Fruit fly (Drosophila melanogaster): ENCODE measurements around the gene Tektin-C.
A peak's percentile ranks its signal among the peaks of the same experiment; 100 is the strongest.

Gene Tektin-C

DNA sequence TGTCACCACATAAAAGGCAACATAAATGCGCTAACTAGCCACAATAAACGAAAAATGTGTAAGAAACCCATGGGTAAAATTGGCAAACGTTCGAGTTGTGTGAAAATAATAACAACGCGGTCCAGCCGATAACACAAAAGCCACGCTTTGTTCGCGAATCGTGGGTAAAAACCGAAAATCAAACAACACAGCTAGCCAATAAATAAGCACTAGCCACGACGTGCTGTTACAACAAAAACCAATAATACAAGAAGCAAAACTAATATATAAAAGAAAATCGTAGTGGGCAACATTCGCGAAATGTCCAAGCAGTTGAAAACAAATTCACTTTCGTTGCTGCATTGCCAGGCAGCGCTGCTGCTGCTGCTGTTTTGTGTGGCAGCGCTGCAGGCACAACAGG lies 6.4 kb upstream of the Tektin-C start, which contains the start of gene CG42272:
CG42272 (plus strand) TSS at position 301 of the 400 bp plus-strand sequence.
- TF ChIP-seq D1 (tag; optimal IDR thresholded peaks at IDR 0.05) (no peak), CG13204 (GFP tag; optimal IDR thresholded peaks at IDR 0.05) (no peak), fd96Ca (GFP tag; IDR thresholded peaks at IDR 0.05) (no peak)

DNA sequence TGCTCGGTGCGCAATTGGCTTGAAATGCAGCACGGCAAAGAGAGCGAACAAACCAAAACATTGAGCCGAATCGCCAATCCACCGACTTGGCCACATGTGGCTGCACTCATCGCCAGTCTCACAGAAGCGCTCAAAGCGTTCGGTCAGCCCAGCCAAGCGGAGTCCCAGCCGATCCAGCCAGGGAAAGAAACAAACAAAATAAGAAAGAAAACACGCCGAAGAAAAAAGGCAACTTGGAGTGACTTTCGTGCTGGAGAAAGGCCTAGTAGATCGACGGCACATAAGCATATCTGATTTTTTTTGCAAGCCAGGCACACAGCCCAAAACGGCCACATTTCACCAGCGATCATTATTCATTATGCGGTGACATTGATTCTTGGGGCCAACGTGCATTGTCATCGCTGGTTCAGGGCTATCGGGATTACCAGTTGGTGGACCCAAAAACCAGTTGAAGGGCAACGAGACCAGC lies 5.8 kb upstream of the Tektin-C start:
- TF ChIP-seq CG12605 (GFP tag; IDR thresholded peaks at IDR 0.05): peak; percentile 32; the same call in 1 of the 2 replicates
- TF ChIP-seq CG14655 (GFP tag; optimal IDR thresholded peaks at IDR 0.05): no peak
- peak; percentile 84 for TF ChIP-seq CG4496 (GFP tag; IDR thresholded peaks at IDR 0.05)
- 0 out of 2 replicates have a peak, but pooled peaks have one; percentile 20 for TF ChIP-seq CG10348 (GFP tag; IDR thresholded peaks at IDR 0.05)
- TF ChIP-seq EcR (GFP tag; optimal IDR thresholded peaks at IDR 0.05): peak; percentile 89
- no peak for TF ChIP-seq fd96Ca (GFP tag; IDR thresholded peaks at IDR 0.05)
- peak; percentile 46; the same call in 1 of the 2 replicates for TF ChIP-seq Ets98B (GFP tag; IDR thresholded peaks at IDR 0.05)
- peak; percentile 15 for TF ChIP-seq gl (tag; optimal IDR thresholded peaks at IDR 0.05)
- TF ChIP-seq CG32121 (GFP tag; IDR thresholded peaks at IDR 0.05): 0 out of 2 replicates have a peak, but pooled peaks have one; percentile 17

DNA sequence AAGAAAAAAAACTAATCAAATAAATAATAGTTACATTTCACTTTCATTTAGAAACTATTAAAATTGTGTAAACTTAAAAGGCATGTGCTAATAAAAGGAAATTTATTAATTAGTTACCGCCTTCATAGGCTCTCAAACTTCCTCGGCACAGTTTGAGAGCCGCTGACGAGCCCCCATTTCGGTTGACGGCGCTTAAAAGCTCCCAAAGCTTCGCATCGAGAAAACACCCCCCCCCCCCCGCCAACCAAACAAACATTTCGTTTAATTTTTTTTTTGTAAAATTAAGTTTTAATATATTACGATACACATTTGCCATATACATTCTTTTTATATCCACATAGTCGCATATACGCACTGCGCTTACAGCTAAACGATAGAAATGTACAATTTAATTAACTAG lies 931 bp upstream of the Tektin-C start:
- TF ChIP-seq CG15710 (tag; optimal IDR thresholded peaks at IDR 0.05) (no peak), Snoo (tag; optimal IDR thresholded peaks at IDR 0.05) (no peak), CG32121 (GFP tag; IDR thresholded peaks at IDR 0.05) (no peak), EcR (GFP tag; optimal IDR thresholded peaks at IDR 0.05) (no peak), CG13204 (GFP tag; optimal IDR thresholded peaks at IDR 0.05) (no peak), Pif1A (GFP tag; optimal IDR thresholded peaks at IDR 0.05) (no peak), CG8301 (tag; optimal IDR thresholded peaks at IDR 0.05) (no peak), CG12605 (GFP tag; IDR thresholded peaks at IDR 0.05) (no peak), Ets98B (GFP tag; IDR thresholded peaks at IDR 0.05) (no peak), fd96Ca (GFP tag; IDR thresholded peaks at IDR 0.05) (no peak), CG34367 (tag; optimal IDR thresholded peaks at IDR 0.05) (no peak), CG8159 (tag; optimal IDR thresholded peaks at IDR 0.05) (no peak), Pif1B (GFP tag; optimal IDR thresholded peaks at IDR 0.05) (no peak), CG14655 (GFP tag; optimal IDR thresholded peaks at IDR 0.05) (no peak), D1 (tag; optimal IDR thresholded peaks at IDR 0.05) (no peak), CG4496 (GFP tag; IDR thresholded peaks at IDR 0.05) (no peak), CG10348 (GFP tag; IDR thresholded peaks at IDR 0.05) (no peak), rn (GFP tag; IDR thresholded peaks at IDR 0.05) (no peak), CG9948 (tag; optimal IDR thresholded peaks at IDR 0.05) (no peak), gl (tag; optimal IDR thresholded peaks at IDR 0.05) (no peak)

DNA sequence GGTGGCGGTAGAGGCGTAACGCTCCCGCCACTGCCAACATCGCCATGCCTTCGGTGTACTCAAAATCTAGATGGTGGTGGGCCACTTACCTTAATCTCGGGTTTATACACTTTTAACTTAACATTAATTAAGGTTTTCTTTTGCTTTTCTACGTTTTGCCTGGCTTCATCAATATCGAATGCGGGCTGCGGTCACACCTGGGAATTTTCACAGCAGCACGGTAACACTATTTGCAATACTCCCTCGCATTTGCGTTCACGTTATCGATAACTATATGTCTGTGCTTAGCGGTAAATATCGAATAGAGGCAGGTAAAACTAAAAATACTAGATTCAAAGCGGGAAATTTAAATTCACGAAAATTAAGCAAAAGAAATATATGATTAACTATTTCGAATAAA lies 2.4 kb downstream of the Tektin-C start, which contains the start of gene Bre1:
Bre1 (minus strand) TSS at position 226 of the 400 bp plus-strand sequence.
- TF ChIP-seq EcR (GFP tag; optimal IDR thresholded peaks at IDR 0.05) (no peak), CG15710 (tag; optimal IDR thresholded peaks at IDR 0.05) (no peak), CG4496 (GFP tag; IDR thresholded peaks at IDR 0.05) (no peak), Pif1A (GFP tag; optimal IDR thresholded peaks at IDR 0.05) (no peak), gl (tag; optimal IDR thresholded peaks at IDR 0.05) (no peak), CG17806 (tag; optimal IDR thresholded peaks at IDR 0.05) (no peak), CG8159 (tag; optimal IDR thresholded peaks at IDR 0.05) (no peak), CG14655 (GFP tag; optimal IDR thresholded peaks at IDR 0.05) (no peak), fd96Ca (GFP tag; IDR thresholded peaks at IDR 0.05) (no peak), CG34367 (tag; optimal IDR thresholded peaks at IDR 0.05) (no peak), CG32121 (GFP tag; IDR thresholded peaks at IDR 0.05) (no peak), CG13204 (GFP tag; optimal IDR thresholded peaks at IDR 0.05) (no peak), CG10348 (GFP tag; IDR thresholded peaks at IDR 0.05) (no peak), Pif1B (GFP tag; optimal IDR thresholded peaks at IDR 0.05) (no peak), rn (GFP tag; IDR thresholded peaks at IDR 0.05) (no peak), CG8301 (tag; optimal IDR thresholded peaks at IDR 0.05) (no peak), Snoo (tag; optimal IDR thresholded peaks at IDR 0.05) (no peak)

DNA sequence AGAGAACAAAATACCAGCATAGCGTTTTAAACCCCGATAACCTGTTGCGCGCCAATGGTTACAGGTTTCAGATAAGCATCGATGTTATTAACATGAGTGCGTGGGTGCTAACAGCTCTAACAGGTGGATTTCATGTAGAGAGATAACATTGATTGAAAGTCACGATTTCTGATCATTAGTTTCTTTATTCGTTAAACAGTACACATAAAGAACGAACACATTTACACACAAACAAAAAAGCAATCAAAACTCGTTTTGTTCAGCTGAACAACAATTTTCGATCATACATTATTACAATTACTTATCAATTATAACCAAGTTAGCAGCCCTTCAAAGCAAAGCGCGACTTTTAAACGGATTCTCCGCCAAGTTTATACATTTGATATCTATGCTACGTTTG lies 6.7 kb downstream of the Tektin-C start:
- peak; percentile 67 for TF ChIP-seq CG12605 (GFP tag; IDR thresholded peaks at IDR 0.05)
- peak; percentile 32; the same call in 1 of the 2 replicates for TF ChIP-seq Ets98B (GFP tag; IDR thresholded peaks at IDR 0.05)
- TF ChIP-seq CG13204 (GFP tag; optimal IDR thresholded peaks at IDR 0.05): no peak
- peak; percentile 18 for TF ChIP-seq CG17806 (tag; optimal IDR thresholded peaks at IDR 0.05)

DNA sequence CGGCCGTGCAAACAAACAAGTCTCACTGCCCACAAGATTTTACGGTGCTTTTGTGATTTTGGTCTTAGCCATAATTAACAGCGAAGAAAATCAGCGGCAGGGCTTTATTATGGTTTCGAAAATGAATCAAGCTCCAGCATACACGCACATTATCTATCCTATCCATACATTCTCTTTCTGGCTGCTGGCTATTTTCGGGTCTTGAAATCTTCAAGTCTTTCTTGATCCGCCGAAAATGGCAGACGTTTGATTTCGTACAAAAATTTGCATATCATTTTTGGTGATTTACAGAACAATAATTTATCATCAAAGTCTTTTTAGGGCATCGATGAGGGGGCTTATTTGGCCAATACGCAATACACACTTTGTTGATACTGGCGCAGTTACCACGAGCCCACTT lies 7.5 kb downstream of the Tektin-C start:
- TF ChIP-seq CG10348 (GFP tag; IDR thresholded peaks at IDR 0.05): no peak
- TF ChIP-seq CG34367 (tag; optimal IDR thresholded peaks at IDR 0.05): no peak
- TF ChIP-seq CG15710 (tag; optimal IDR thresholded peaks at IDR 0.05): no peak
- TF ChIP-seq CG17806 (tag; optimal IDR thresholded peaks at IDR 0.05): no peak

DNA sequence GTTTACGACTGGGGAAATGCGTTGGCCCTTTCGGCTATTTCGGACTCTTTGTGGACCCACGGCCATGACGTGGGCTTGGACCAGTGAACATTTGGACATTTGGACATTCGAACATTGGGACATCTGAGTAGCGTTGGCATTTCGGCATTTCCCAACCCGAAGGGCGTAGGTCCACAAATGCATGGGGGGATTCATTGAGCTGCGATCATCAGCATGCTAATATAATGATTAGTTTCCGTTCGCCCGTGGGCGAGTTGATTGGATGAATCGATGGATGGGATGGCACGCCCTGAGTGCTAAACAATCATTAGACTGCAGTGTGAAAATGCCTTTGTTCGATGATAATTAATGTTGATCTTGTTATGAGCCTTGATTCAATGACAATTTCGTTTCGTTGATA lies 8.9 kb downstream of the Tektin-C start:
- TF ChIP-seq D1 (tag; optimal IDR thresholded peaks at IDR 0.05) (no peak), CG32121 (GFP tag; IDR thresholded peaks at IDR 0.05) (no peak), gl (tag; optimal IDR thresholded peaks at IDR 0.05) (no peak), CG8159 (tag; optimal IDR thresholded peaks at IDR 0.05) (no peak), CG34367 (tag; optimal IDR thresholded peaks at IDR 0.05) (no peak), CG4496 (GFP tag; IDR thresholded peaks at IDR 0.05) (no peak), CG17806 (tag; optimal IDR thresholded peaks at IDR 0.05) (no peak), Snoo (tag; optimal IDR thresholded peaks at IDR 0.05) (no peak), Ets98B (GFP tag; IDR thresholded peaks at IDR 0.05) (no peak), rn (GFP tag; IDR thresholded peaks at IDR 0.05) (no peak), EcR (GFP tag; optimal IDR thresholded peaks at IDR 0.05) (no peak)
